Fruit fly (Drosophila melanogaster): ENCODE measurements around the gene TM9SF4.

TM9SF4 gene

DNA sequence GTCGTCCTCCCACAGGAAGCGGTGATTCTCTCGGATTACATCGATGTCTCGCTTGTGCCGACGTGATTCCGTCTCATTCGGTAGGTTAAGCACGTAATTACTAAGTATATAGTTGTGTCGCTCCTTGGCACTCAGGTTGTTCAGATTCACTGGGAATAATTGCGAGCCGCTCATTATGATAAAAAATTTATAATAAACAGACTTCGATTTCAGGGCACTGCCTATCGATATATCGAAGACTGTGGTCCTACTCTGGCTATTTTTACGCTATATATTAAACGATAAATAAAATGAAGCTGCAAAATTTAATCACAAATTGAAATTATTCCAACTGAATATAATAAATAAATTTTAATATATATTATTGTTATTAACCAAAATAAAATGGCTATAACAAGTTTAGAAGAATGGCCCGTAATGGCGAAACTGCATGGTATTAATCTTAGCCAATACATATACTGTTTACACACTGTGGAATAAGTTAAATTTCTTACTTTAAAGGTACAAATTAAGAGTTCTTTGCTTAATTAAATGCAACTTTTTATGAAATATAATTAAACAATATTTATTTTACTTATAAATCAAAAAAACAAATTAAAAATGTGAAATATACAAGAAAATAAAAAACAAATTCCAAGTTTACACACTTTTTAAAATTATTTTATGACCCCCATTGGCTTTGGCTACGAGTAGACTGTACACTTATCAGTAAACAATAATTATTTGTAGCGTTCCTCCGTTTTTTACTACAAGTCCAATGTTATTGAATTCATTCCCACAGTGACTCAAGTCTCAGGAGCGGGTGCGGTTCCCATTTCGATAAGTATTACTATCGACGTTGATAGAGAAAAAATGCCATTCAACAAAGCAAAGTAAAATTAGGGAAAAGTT is 36.8 kb downstream of the TM9SF4 start, which contains the start of gene Eato (continued):
- TF ChIP-seq CG11093 (GFP tag; IDR thresholded peaks at IDR 0.05) (no peak), Hr51 (GFP tag; optimal IDR thresholded peaks at IDR 0.05) (no peak), Abd-B (GFP tag; optimal IDR thresholded peaks at IDR 0.05) (no peak), da (GFP tag; optimal IDR thresholded peaks at IDR 0.05) (no peak), vvl (GFP tag; IDR thresholded peaks at IDR 0.05) (peak; percentile 45), Mrtf (GFP tag; IDR thresholded peaks at IDR 0.05) (no peak), gsb-n (tag; optimal IDR thresholded peaks at IDR 0.05) (no peak), Asciz (GFP tag; optimal IDR thresholded peaks at IDR 0.05) (no peak), CG9797 (GFP tag; optimal IDR thresholded peaks at IDR 0.05) (no peak), schlank (tag; optimal IDR thresholded peaks at IDR 0.05) (no peak), CG8388 (GFP tag; optimal IDR thresholded peaks at IDR 0.05) (no peak), CG1603 (tag; optimal IDR thresholded peaks at IDR 0.05) (no peak), CG31388 (GFP tag; optimal IDR thresholded peaks at IDR 0.05) (no peak), grau (tag; optimal IDR thresholded peaks at IDR 0.05) (peak; percentile 8), dati (GFP tag; IDR thresholded peaks at IDR 0.05) (no peak), Ssrp (tag; optimal IDR thresholded peaks at IDR 0.05) (no peak), kay (GFP tag; optimal IDR thresholded peaks at IDR 0.05) (no peak), CG32772 (GFP tag; IDR thresholded peaks at IDR 0.05) (no peak), CG4707 (GFP tag; optimal IDR thresholded peaks at IDR 0.05) (no peak), tup (GFP tag; optimal IDR thresholded peaks at IDR 0.05) (no peak), CG18764 (GFP tag; optimal IDR thresholded peaks at IDR 0.05) (no peak), CG2678 (tag; optimal IDR thresholded peaks at IDR 0.05) (no peak), CG1602 (GFP tag; optimal IDR thresholded peaks at IDR 0.05) (no peak), CG3163 (GFP tag; optimal IDR thresholded peaks at IDR 0.05) (no peak), CG12391 (tag; optimal IDR thresholded peaks at IDR 0.05) (peak; percentile 17), so (GFP tag; IDR thresholded peaks at IDR 0.05) (no peak), Poxn (GFP tag; IDR thresholded peaks at IDR 0.05) (no peak), eve (GFP tag; optimal IDR thresholded peaks at IDR 0.05) (no peak), zf30C (GFP tag; optimal IDR thresholded peaks at IDR 0.05) (no peak), Ets97D (GFP tag; optimal IDR thresholded peaks at IDR 0.05) (no peak), Neu2 (GFP tag; optimal IDR thresholded peaks at IDR 0.05; ENCODE audit: borderline replicate concordance) (no peak), BtbVII (GFP tag; optimal IDR thresholded peaks at IDR 0.05) (no peak), CG10565 (GFP tag; optimal IDR thresholded peaks at IDR 0.05) (no peak), ATbp (GFP tag; optimal IDR thresholded peaks at IDR 0.05) (no peak), CG6272 (GFP tag; IDR thresholded peaks at IDR 0.05) (no peak), D (optimal IDR thresholded peaks at IDR 0.05) (no peak), D (GFP tag; optimal IDR thresholded peaks at IDR 0.05) (no peak), ase (GFP tag; IDR thresholded peaks at IDR 0.05) (no peak), Ptx1 (GFP tag; IDR thresholded peaks at IDR 0.05) (peak; percentile 44; the same call in 1 of the 2 replicates), CG17912 (GFP tag; optimal IDR thresholded peaks at IDR 0.05) (no peak), lbe (GFP tag; optimal IDR thresholded peaks at IDR 0.05) (no peak), CG4404 (GFP tag; IDR thresholded peaks at IDR 0.05) (no peak), twi (tag; optimal IDR thresholded peaks at IDR 0.05) (no peak), Mes4 (GFP tag; optimal IDR thresholded peaks at IDR 0.05) (no peak), nmo (GFP tag; optimal IDR thresholded peaks at IDR 0.05) (peak; percentile 25), exex (tag; optimal IDR thresholded peaks at IDR 0.05) (no peak), NFAT (GFP tag; IDR thresholded peaks at IDR 0.05) (peak; percentile 19; the same call in 1 of the 2 replicates), emc (GFP tag; optimal IDR thresholded peaks at IDR 0.05) (no peak), CG10366 (GFP tag; IDR thresholded peaks at IDR 0.05) (no peak; the same call in 1 of the 2 replicates), CG4424 (GFP tag; optimal IDR thresholded peaks at IDR 0.05) (no peak)
